Fruit fly (Drosophila melanogaster) whole organism, wandering third instar larva: ENCODE data around the gene CG14219.

Source experiments
- CG32264 ChIP-seq: fragments of 200-800 bp; sonication (Bioruptor generic); optimal IDR thresholded peaks from 2 replicates; lab custom pipeline; 2016; ENCODE audit warnings: missing biosample characterization, missing genetic modification characterization
- Dif ChIP-seq: fragments of 200-275, 200-300 bp; sonication (Bioruptor generic); optimal IDR thresholded peaks from 2 replicates; lab custom pipeline; 2018; ENCODE audit warnings: missing biosample characterization, missing genetic modification characterization; ENCODE audit not compliant: partially characterized antibody
- Mio ChIP-seq: sonication (Bioruptor generic); optimal IDR thresholded peaks from 2 replicates; lab custom pipeline; 2016; ENCODE audit warnings: missing biosample characterization, missing genetic modification characterization
- OdsH ChIP-seq: fragments of 200-800 bp; sonication (Bioruptor generic); optimal IDR thresholded peaks from 2 replicates; lab custom pipeline; 2016; ENCODE audit warnings: missing biosample characterization, mild to moderate bottlenecking, missing genetic modification characterization
- Rel ChIP-seq, 2 experiments: fragments of 200-800 bp; sonication (Bioruptor generic) in 1 of 2; optimal IDR thresholded peaks; 2 replicates in 1 of 2; 3 replicates in 1 of 2; lab custom pipeline; 2016 to 2019; ENCODE audit warnings: mild to moderate bottlenecking in 2 of 2, missing biosample characterization in 2 of 2, missing genetic modification characterization in 2 of 2, moderate library complexity in 1 of 2
- Vsx2 ChIP-seq: fragments of 200-300, 225-300 bp; sonication (Bioruptor generic); optimal IDR thresholded peaks from 2 replicates; lab custom pipeline; 2018; ENCODE audit warnings: missing biosample characterization, missing genetic modification characterization; ENCODE audit not compliant: partially characterized antibody
- dsf ChIP-seq: sonication (Bioruptor generic); optimal IDR thresholded peaks from 2 replicates; lab custom pipeline; 2016; ENCODE audit warnings: missing biosample characterization, missing genetic modification characterization, borderline replicate concordance
- ey ChIP-seq: fragments of 200-800 bp; sonication (Bioruptor generic); optimal IDR thresholded peaks from 2 replicates; lab custom pipeline; 2016; ENCODE audit warnings: missing biosample characterization, missing genetic modification characterization
- foxo ChIP-seq, 2 experiments: fragments of 200-800 bp; sonication (Bioruptor generic); optimal IDR thresholded peaks; 2 replicates in 1 of 2; 3 replicates in 1 of 2; lab custom pipeline; 2016 to 2017; ENCODE audit warnings: missing biosample characterization in 2 of 2, missing genetic modification characterization in 2 of 2
- sage ChIP-seq: fragments of 200-800 bp; sonication (Bioruptor generic); optimal IDR thresholded peaks from 2 replicates; lab custom pipeline; 2016; ENCODE audit warnings: missing biosample characterization, mild to moderate bottlenecking, missing genetic modification characterization
- woc ChIP-seq: sonication (Bioruptor generic); optimal IDR thresholded peaks from 2 replicates; lab custom pipeline; 2016; ENCODE audit warnings: missing biosample characterization, mild to moderate bottlenecking, missing genetic modification characterization

CG14219 gene

DNA sequence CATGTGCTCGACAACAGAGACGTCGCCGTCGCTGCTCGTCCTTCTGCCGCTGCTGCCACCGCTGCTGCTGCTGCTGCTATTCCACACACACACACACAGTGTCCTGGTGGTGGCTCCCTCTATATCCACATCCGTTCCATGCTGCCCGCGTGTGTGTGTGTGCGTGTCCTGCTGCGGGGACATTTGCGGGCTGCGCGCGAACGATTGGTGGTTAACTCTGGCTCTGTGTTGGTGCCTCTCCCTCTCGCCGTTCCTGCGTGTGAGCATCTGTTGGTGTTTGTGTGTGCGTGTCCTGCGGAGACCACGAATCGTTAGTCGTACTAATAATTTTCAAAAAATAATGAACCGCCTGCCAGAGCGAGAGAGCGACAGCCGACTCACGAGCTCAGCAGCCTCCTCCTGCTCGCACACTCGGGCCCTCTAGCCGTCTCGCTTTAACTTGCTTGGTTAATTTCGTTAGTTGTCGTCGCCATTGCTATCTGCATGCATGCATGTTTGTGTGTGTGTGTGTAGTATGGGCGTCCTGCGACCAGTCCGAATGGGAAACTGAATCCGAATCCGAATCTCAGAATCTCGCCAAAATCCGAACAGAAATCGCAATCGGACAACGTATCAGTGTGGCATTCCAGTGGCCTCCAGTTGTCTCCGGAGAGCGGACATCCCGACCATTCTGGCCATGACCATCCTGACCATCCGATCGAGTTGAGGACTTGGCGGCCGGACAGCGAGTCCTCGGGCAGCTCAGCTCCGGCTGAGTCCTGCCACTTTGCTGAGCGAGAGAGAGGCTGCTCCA lies 43.9 kb downstream of the CG14219 start:
- TF ChIP-seq OdsH (GFP tag; lab: Kevin White, UChicago) (no peak), CG32264 (GFP tag; lab: Kevin White, UChicago) (no peak), Vsx2 (GFP tag; lab: Kevin White, UChicago) (no peak), Rel (GFP tag; optimal IDR thresholded peaks at IDR 0.05; lab: Kevin White, UChicago) (no peak), Rel (tag; optimal IDR thresholded peaks at IDR 0.05; lab: Kevin White, UChicago) (no peak), Dif (GFP tag; lab: Kevin White, UChicago) (no peak), Mio (GFP tag; lab: Kevin White, UChicago) (no peak), sage (GFP tag; lab: Kevin White, UChicago) (no peak), ey (no peak), foxo (GFP tag; optimal IDR thresholded peaks at IDR 0.05; lab: Kevin White, UChicago) (no peak), woc (GFP tag; lab: Kevin White, UChicago) (no peak), dsf (no peak)
